Worm (Caenorhabditis elegans): ENCODE results near the gene F54F7.9.

DNA sequence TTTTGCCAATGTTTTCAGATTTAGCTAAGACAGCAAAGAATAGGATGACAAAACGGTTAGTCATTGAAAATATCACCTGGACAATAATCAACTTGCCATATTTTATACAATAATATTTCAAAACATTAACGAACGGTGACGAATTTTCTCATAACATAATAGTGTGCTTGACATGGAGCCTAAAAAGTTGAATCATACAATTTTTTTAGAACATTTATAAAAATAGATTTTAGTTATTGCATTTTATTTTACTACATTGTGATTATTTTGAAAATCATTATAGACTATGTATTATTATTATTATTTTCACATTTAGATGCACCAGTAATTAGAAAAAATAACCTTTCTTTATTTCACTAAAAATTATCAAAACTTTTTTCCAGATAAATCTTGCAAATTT lies at the start of gene F54F7.9:
- TF ChIP-seq lin-13 (GFP tag; optimal IDR thresholded peaks at IDR 0.05) (no peak), elt-3 (tag; optimal IDR thresholded peaks at IDR 0.05) (no peak), nhr-11 (tag; optimal IDR thresholded peaks at IDR 0.05) (no peak), blmp-1 (tag; optimal IDR thresholded peaks at IDR 0.05; ENCODE audit: insufficient read depth) (no peak), lsy-2 (tag; optimal IDR thresholded peaks at IDR 0.05) (no peak), ztf-1 (GFP tag; conservative IDR thresholded peaks at IDR 0.05) (no peak), unc-55 (GFP tag; optimal IDR thresholded peaks at IDR 0.05) (no peak), snpc-4 (tag; optimal IDR thresholded peaks at IDR 0.05) (no peak), elt-1 (tag; optimal IDR thresholded peaks at IDR 0.05) (no peak), nhr-77 (tag; optimal IDR thresholded peaks at IDR 0.05) (no peak), lin-11 (tag; optimal IDR thresholded peaks at IDR 0.05) (no peak), ztf-11 (tag; optimal IDR thresholded peaks at IDR 0.05) (no peak), ztf-4 (tag; optimal IDR thresholded peaks at IDR 0.05) (no peak)

Measured in whole organism, L2 larva.